Fruit fly (Drosophila melanogaster) whole organism, embryonic: ENCODE results near the gene CG9948.

Experiments used
- CG1024 ChIP-seq: fragments of 200-800 bp; sonication (Bioruptor generic); IDR thresholded peaks from 2 replicates; pipeline ENCODE4 v1.3.6; 2022; ENCODE audit warnings: missing biosample characterization, missing genetic modification characterization
- CG11085 ChIP-seq: fragments of 200-800 bp; sonication (Bioruptor generic); IDR thresholded peaks from 2 replicates; pipeline ENCODE4 v1.3.6; 2022; ENCODE audit warnings: missing biosample characterization, missing genetic modification characterization
- CG12942 ChIP-seq: fragments of 200-800 bp; sonication (Bioruptor generic); optimal IDR thresholded peaks from 3 replicates; lab custom pipeline; 2016; ENCODE audit warnings: missing biosample characterization, missing genetic modification characterization
- CG1603 ChIP-seq: fragments of 200-800 bp; sonication (Bioruptor generic); optimal IDR thresholded peaks from 2 replicates; lab custom pipeline; 2019; ENCODE audit warnings: missing biosample characterization, mild to moderate bottlenecking, missing genetic modification characterization, moderate library complexity
- CG17385 ChIP-seq: fragments of 200-800 bp; sonication (Bioruptor generic); optimal IDR thresholded peaks from 3 replicates; lab custom pipeline; 2018; ENCODE audit warnings: missing biosample characterization, mild to moderate bottlenecking, missing genetic modification characterization
- CG18262 ChIP-seq: fragments of 200-800 bp; optimal IDR thresholded peaks from 3 replicates; lab custom pipeline; 2019; ENCODE audit warnings: missing biosample characterization, mild to moderate bottlenecking, missing genetic modification characterization, moderate library complexity
- CG18476 ChIP-seq: fragments of 200-800 bp; sonication (Bioruptor generic); optimal IDR thresholded peaks from 2 replicates; lab custom pipeline; 2016; ENCODE audit warnings: missing biosample characterization, mild to moderate bottlenecking, missing genetic modification characterization
- CG2712 ChIP-seq: fragments of 200-800 bp; optimal IDR thresholded peaks from 3 replicates; lab custom pipeline; 2019; ENCODE audit warnings: missing biosample characterization, mild to moderate bottlenecking, missing genetic modification characterization, moderate library complexity
- CG2889 ChIP-seq: fragments of 200-800 bp; sonication (Bioruptor generic); IDR thresholded peaks from 3 replicates; pipeline ENCODE4 v1.3.6; 2022; ENCODE audit warnings: missing biosample characterization, missing genetic modification characterization
- CG3726 ChIP-seq: fragments of 200-800 bp; sonication (Bioruptor generic); IDR thresholded peaks from 3 replicates; pipeline ENCODE4, ENCODE4 v1.3.6; 2022; ENCODE audit warnings: missing biosample characterization, missing genetic modification characterization
- CG3847 ChIP-seq: fragments of 200-800 bp; sonication (Bioruptor generic); IDR thresholded peaks from 2 replicates; pipeline ENCODE4 v1.3.6; 2022; ENCODE audit warnings: missing biosample characterization, missing genetic modification characterization
- CG4360 ChIP-seq: fragments of 200-800 bp; sonication (Bioruptor generic); IDR thresholded peaks from 2 replicates; pipeline ENCODE4 v1.3.6; 2022; ENCODE audit warnings: missing biosample characterization, missing genetic modification characterization
- CG7372 ChIP-seq: fragments of 200-800 bp; sonication (Bioruptor generic); IDR thresholded peaks from 2 replicates; pipeline ENCODE4 v1.3.6; 2022; ENCODE audit warnings: missing biosample characterization, missing genetic modification characterization
- CG8290 ChIP-seq, 3 experiments: fragments of 200-800 bp; sonication (Bioruptor generic); optimal IDR thresholded peaks; 2 replicates each; lab custom pipeline; 2016 to 2019; ENCODE audit warnings: missing biosample characterization in 3 of 3, missing genetic modification characterization in 3 of 3, mild to moderate bottlenecking in 2 of 3, moderate library complexity in 1 of 3
- CG8944 ChIP-seq: fragments of 200-800 bp; sonication (Bioruptor generic); optimal IDR thresholded peaks from 3 replicates; lab custom pipeline; 2016; ENCODE audit warnings: missing biosample characterization, missing genetic modification characterization
- CG9727 ChIP-seq: fragments of 200-800 bp; sonication (Bioruptor generic); optimal IDR thresholded peaks from 3 replicates; lab custom pipeline; 2017; ENCODE audit warnings: missing biosample characterization, mild to moderate bottlenecking, missing genetic modification characterization
- Dip2 ChIP-seq: fragments of 200-800 bp; sonication (Bioruptor generic); IDR thresholded peaks from 2 replicates; pipeline ENCODE4 v1.3.6; 2022; ENCODE audit warnings: missing biosample characterization, missing genetic modification characterization
- Doc2 ChIP-seq: fragments of 200-800 bp; sonication (Bioruptor generic); IDR thresholded peaks from 2 replicates; pipeline ENCODE4 v1.3.6; 2022; ENCODE audit warnings: missing biosample characterization, missing genetic modification characterization
- Drgx ChIP-seq: fragments of 200-800 bp; sonication (Bioruptor generic); IDR thresholded peaks from 2 replicates; pipeline ENCODE4 v1.3.6; 2022; ENCODE audit warnings: missing biosample characterization, missing genetic modification characterization
- Gsc ChIP-seq: fragments of 200-800 bp; sonication (Bioruptor generic); IDR thresholded peaks from 2 replicates; pipeline ENCODE4 v1.3.6; 2022; ENCODE audit warnings: missing biosample characterization, missing genetic modification characterization
- Lhr ChIP-seq: fragments of 200-800 bp; sonication (Bioruptor generic); optimal IDR thresholded peaks from 3 replicates; lab custom pipeline; 2017; ENCODE audit warnings: mild to moderate bottlenecking, missing biosample characterization, missing genetic modification reagents, missing genetic modification characterization
- Lim3 ChIP-seq: fragments of 200-800 bp; sonication (Bioruptor generic); IDR thresholded peaks from 2 replicates; pipeline ENCODE4 v1.3.6; 2022; ENCODE audit warnings: missing biosample characterization, missing genetic modification characterization
- Lpt ChIP-seq: fragments of >200 bp; optimal IDR thresholded peaks from 2 replicates; lab custom pipeline; 2018; ENCODE audit warnings: missing biosample characterization, missing genetic modification characterization
- MESR4 ChIP-seq: fragments of 200-800 bp; sonication (Bioruptor generic); optimal IDR thresholded peaks from 2 replicates; lab custom pipeline; 2018; ENCODE audit warnings: missing biosample characterization, mild to moderate bottlenecking, missing genetic modification characterization, moderate library complexity
- Med ChIP-seq: fragments of 200-800 bp; sonication (Bioruptor generic); peaks from one replicate; lab custom pipeline; 2016; ENCODE audit warnings: missing biosample characterization, missing genetic modification characterization, mild to moderate bottlenecking, inconsistent platforms, moderate library complexity
- Mrtf ChIP-seq: fragments of 200-800 bp; sonication (Bioruptor generic); IDR thresholded peaks from 3 replicates; pipeline ENCODE4 v1.3.6; 2022; ENCODE audit warnings: missing biosample characterization, missing genetic modification characterization
- Nf-YB ChIP-seq: fragments of 200-800 bp; sonication (Bioruptor generic); optimal IDR thresholded peaks from 3 replicates; lab custom pipeline; 2019; ENCODE audit warnings: missing biosample characterization, mild to moderate bottlenecking, missing genetic modification characterization, moderate library complexity
- Nf-YC ChIP-seq: fragments of 200-800 bp; optimal IDR thresholded peaks from 3 replicates; lab custom pipeline; 2019; ENCODE audit warnings: missing biosample characterization, mild to moderate bottlenecking, missing genetic modification characterization, moderate library complexity
- Oaz ChIP-seq: fragments of 200-800 bp; sonication (Bioruptor generic); IDR thresholded peaks from 2 replicates; pipeline ENCODE4 v1.3.6; 2022; ENCODE audit warnings: missing biosample characterization, missing genetic modification characterization
- Optix ChIP-seq: fragments of 200-800 bp; sonication (Bioruptor generic); IDR thresholded peaks from 3 replicates; pipeline ENCODE4 v1.3.6; 2022; ENCODE audit warnings: missing biosample characterization, missing genetic modification characterization
- Taf1 ChIP-seq: fragments of 200-800 bp; sonication (Bioruptor generic); IDR thresholded peaks from 2 replicates; pipeline ENCODE4 v1.3.6; 2022; ENCODE audit warnings: missing biosample characterization, missing genetic modification characterization
- al ChIP-seq: fragments of 200-800 bp; sonication (Bioruptor generic); IDR thresholded peaks from 2 replicates; pipeline ENCODE4 v1.3.6; 2022; ENCODE audit warnings: missing biosample characterization, missing genetic modification characterization
- az2 ChIP-seq: fragments of 200-800 bp; sonication (Bioruptor generic); optimal IDR thresholded peaks from 3 replicates; lab custom pipeline; 2016; ENCODE audit warnings: missing biosample characterization, missing genetic modification characterization
- br ChIP-seq: fragments of >200 bp; optimal IDR thresholded peaks from 2 replicates; lab custom pipeline; 2017
- cg ChIP-seq: fragments of 200-800 bp; sonication (Bioruptor generic); optimal IDR thresholded peaks from 3 replicates; lab custom pipeline; 2019; ENCODE audit warnings: missing biosample characterization, mild to moderate bottlenecking, missing genetic modification characterization, moderate library complexity
- chinmo ChIP-seq: fragments of 200-800 bp; sonication (Bioruptor generic); IDR thresholded peaks from 4 replicates; pipeline ENCODE4 v1.3.6; 2022; ENCODE audit warnings: missing biosample characterization, missing genetic modification characterization; ENCODE audit not compliant: partially characterized antibody
- chn ChIP-seq: fragments of 200-800 bp; sonication (Bioruptor generic); optimal IDR thresholded peaks from 2 replicates; lab custom pipeline; 2016; ENCODE audit warnings: missing biosample characterization, missing genetic modification characterization
- fd96Cb ChIP-seq: fragments of 200-800 bp; sonication (Bioruptor generic); optimal IDR thresholded peaks from 2 replicates; lab custom pipeline; 2018; ENCODE audit warnings: missing biosample characterization, mild to moderate bottlenecking, missing genetic modification characterization, moderate library complexity
- gro ChIP-seq: fragments of 200-800 bp; sonication (Bioruptor generic); optimal IDR thresholded peaks from 2 replicates; lab custom pipeline; 2016; ENCODE audit warnings: missing biosample characterization, missing genetic modification characterization
- inv ChIP-seq: fragments of 200-800 bp; sonication (Bioruptor generic); IDR thresholded peaks from 2 replicates; pipeline ENCODE4 v1.3.6; 2022; ENCODE audit warnings: missing biosample characterization, missing genetic modification characterization; ENCODE audit not compliant: partially characterized antibody
- pros ChIP-seq: fragments of 200-800 bp; sonication (Bioruptor generic); optimal IDR thresholded peaks from 3 replicates; lab custom pipeline; 2019; ENCODE audit warnings: missing biosample characterization, mild to moderate bottlenecking, missing genetic modification characterization, moderate library complexity
- run ChIP-seq: fragments of 200-800 bp; sonication (Bioruptor generic); optimal IDR thresholded peaks from 3 replicates; lab custom pipeline; 2018; ENCODE audit warnings: missing biosample characterization, mild to moderate bottlenecking, missing genetic modification characterization
- sd ChIP-seq: fragments of 200-800 bp; sonication (Bioruptor generic); optimal IDR thresholded peaks from 3 replicates; lab custom pipeline; 2018; ENCODE audit warnings: missing biosample characterization, mild to moderate bottlenecking, missing genetic modification characterization, moderate library complexity
- seq ChIP-seq: fragments of 200-800 bp; sonication (Bioruptor generic); IDR thresholded peaks from 2 replicates; pipeline ENCODE4 v1.3.6; 2022; ENCODE audit warnings: missing biosample characterization, missing genetic modification characterization
- sim ChIP-seq: fragments of 200-800 bp; sonication (Bioruptor generic); IDR thresholded peaks from 2 replicates; pipeline ENCODE4 v1.3.6; 2022; ENCODE audit warnings: missing biosample characterization, missing genetic modification characterization
- stwl ChIP-seq: fragments of 200-800 bp; sonication (Bioruptor generic); optimal IDR thresholded peaks from 3 replicates; lab custom pipeline; 2018; ENCODE audit warnings: missing biosample characterization, mild to moderate bottlenecking, missing genetic modification characterization, moderate library complexity
- trh ChIP-seq: fragments of 200-800 bp; sonication (Bioruptor generic); optimal IDR thresholded peaks from 2 replicates; lab custom pipeline; 2016; ENCODE audit warnings: missing biosample characterization, missing genetic modification characterization
- tx ChIP-seq: fragments of 200-800 bp; sonication (Bioruptor generic); optimal IDR thresholded peaks from 2 replicates; lab custom pipeline; 2016; ENCODE audit warnings: missing biosample characterization, missing genetic modification characterization

Gene CG9948

dm6 chr3L:6925843-6926242, 29.9 kb upstream of the CG9948 start (continued):
- TF ChIP-seq CG8290 (GFP tag; optimal IDR thresholded peaks at IDR 0.05; lab: Kevin White, UChicago) (peak; percentile 8), CG8290 (tag; optimal IDR thresholded peaks at IDR 0.05; lab: Kevin White, UChicago) (peak; percentile 4 to 5), az2 (GFP tag; lab: Kevin White, UChicago) (no peak), cg (GFP tag; lab: Kevin White, UChicago) (peak; percentile 79), stwl (tag; lab: Kevin White, UChicago) (peak; percentile 39)
- TF ChIP-seq, all 482 proteins: peak for 17

- TF ChIP-seq Oaz (GFP tag; lab: Robert Waterston, UW) (no peak), CG2712 (tag; lab: Kevin White, UChicago) (no peak), sim (GFP tag; lab: Robert Waterston, UW) (no peak), CG1024 (GFP tag; lab: Robert Waterston, UW) (no peak), fd96Cb (no peak), Taf1 (GFP tag; lab: Robert Waterston, UW) (no peak), CG4360 (no peak), CG18476 (GFP tag; lab: Kevin White, UChicago) (no peak), sd (tag; lab: Kevin White, UChicago) (no peak), CG1603 (tag; lab: Kevin White, UChicago) (no peak)
These were observed 23.9 kb upstream of the CG9948 start, which contains the start of gene CG45413 for dm6 chr3L:6931850-6932249. TSS of gene CG45413 (minus strand) at chr3L:6931950.

dm6 chr3L:6932626-6933025, 23.2 kb upstream of the CG9948 start, which contains the start of gene CG14820:
TSS of gene CG14820 (plus strand) at chr3L:6932926.
- no peak for TF ChIP-seq trh (GFP tag; lab: Kevin White, UChicago)
- TF ChIP-seq Doc2 = no peak
- no peak for TF ChIP-seq Dip2 (GFP tag; lab: Robert Waterston, UW)
- TF ChIP-seq Gsc (GFP tag; lab: Robert Waterston, UW) = no peak
- no peak for TF ChIP-seq CG7372 (GFP tag; lab: Robert Waterston, UW)
- TF ChIP-seq tx = no peak
- TF ChIP-seq CG3847 (GFP tag; lab: Robert Waterston, UW) = no peak
- no peak for TF ChIP-seq Lhr
- TF ChIP-seq CG12942 (GFP tag; lab: Kevin White, UChicago) = no peak
- no peak for TF ChIP-seq chn

dm6 chr3L:6934799-6935318, 20.9 kb upstream of the CG9948 start:
- TF ChIP-seq CG3726 (GFP tag; lab: Robert Waterston, UW) (no peak), CG9727 (GFP tag; lab: Kevin White, UChicago) (no peak), CG17385 (GFP tag; lab: Kevin White, UChicago) (no peak), Nf-YB (GFP tag; lab: Kevin White, UChicago) (peak; percentile 81), Med (GFP tag; lab: Kevin White, UChicago) (no peak), pros (GFP tag; lab: Kevin White, UChicago) (no peak), run (tag; lab: Kevin White, UChicago) (no peak), al (GFP tag; lab: Robert Waterston, UW) (no peak), chinmo (GFP tag; lab: Robert Waterston, UW) (no peak), CG11085 (no peak), CG2889 (0 out of 3 replicates have a peak, but pooled peaks have one; percentile 24), gro (GFP tag; lab: Kevin White, UChicago) (no peak), inv (GFP tag; lab: Robert Waterston, UW) (no peak), Lpt (no peak), Nf-YC (tag; lab: Kevin White, UChicago) (peak; percentile 89), br (lab: Kevin White, UChicago) (no peak), Drgx (GFP tag; lab: Robert Waterston, UW) (peak; percentile 45), MESR4 (no peak), CG8944 (GFP tag; lab: Kevin White, UChicago) (no peak), seq (no peak), Optix (GFP tag; lab: Robert Waterston, UW) (0 out of 3 replicates have a peak, but pooled peaks have one; percentile 15), Mrtf (GFP tag; lab: Robert Waterston, UW) (0 out of 3 replicates have a peak, but pooled peaks have one; percentile 22), CG18262 (tag; lab: Kevin White, UChicago) (no peak), Lim3 (GFP tag; lab: Robert Waterston, UW) (no peak)
